Fruit fly (Drosophila melanogaster) whole organism, prepupa: ENCODE measurements around the gene CG13685.

ENCODE experiments used
- Blimp-1 ChIP-seq: fragments of 200-800 bp; sonication (Bioruptor generic); optimal IDR thresholded peaks from 3 replicates; lab custom pipeline; 2017; ENCODE audit warnings: missing biosample characterization, missing genetic modification characterization, mild to moderate bottlenecking, moderate library complexity, missing genetic modification reagents
- CG7368 ChIP-seq: fragments of 200-800 bp; sonication (Bioruptor generic); optimal IDR thresholded peaks from 3 replicates; lab custom pipeline; 2016; ENCODE audit warnings: missing biosample characterization, missing genetic modification characterization
- Eip75B ChIP-seq: fragments of 200-800 bp; sonication (Bioruptor generic); optimal IDR thresholded peaks from 3 replicates; lab custom pipeline; 2016; ENCODE audit warnings: missing biosample characterization, missing genetic modification characterization
- fd85E ChIP-seq: fragments of 200-800 bp; sonication (Bioruptor generic); optimal IDR thresholded peaks from 3 replicates; lab custom pipeline; 2016; ENCODE audit warnings: missing biosample characterization, missing genetic modification characterization

- TF ChIP-seq fd85E (GFP tag; lab: Kevin White, UChicago) (no peak), Eip75B (GFP tag; lab: Kevin White, UChicago) (no peak), Blimp-1 (no peak), CG7368 (GFP tag; lab: Kevin White, UChicago) (no peak)
Measured at dm6 chr3L:7774698-7775097, 27.6 kb downstream of the CG13685 start.
